Worm (Caenorhabditis elegans): ENCODE data around the gene nduv-2.

The nduv-2 gene

ce11 chrV:13645848-13646578, 20.6 kb upstream of the nduv-2 start (continued):
- TF ChIP-seq unc-130 (GFP tag; optimal IDR thresholded peaks at IDR 0.05) (no peak), cebp-2 (GFP tag; IDR thresholded peaks at IDR 0.05) (peak; percentile 91), xnd-1 (tag; optimal IDR thresholded peaks at IDR 0.05) (no peak), attf-6 (GFP tag; IDR thresholded peaks at IDR 0.05) (no peak), ceh-100 (GFP tag; IDR thresholded peaks at IDR 0.05) (no peak; the same call in 1 of the 2 replicates), sptf-2 (GFP tag; optimal IDR thresholded peaks at IDR 0.05) (no peak), rpc-1 (optimal IDR thresholded peaks at IDR 0.05) (no peak), rpc-1 (tag; optimal IDR thresholded peaks at IDR 0.05) (no peak), nfya-2 (GFP tag; IDR thresholded peaks at IDR 0.05) (0 out of 2 replicates have a peak, but pooled peaks have one; percentile 71), snpc-1.3 (tag; optimal IDR thresholded peaks at IDR 0.05; ENCODE audit: insufficient read depth) (no peak), B0336.3 (GFP tag; IDR thresholded peaks at IDR 0.05) (no peak), F49E8.2 (tag; optimal IDR thresholded peaks at IDR 0.05; ENCODE audit: insufficient read depth) (no peak), nhr-179 (tag; optimal IDR thresholded peaks at IDR 0.05) (no peak), tbp1 (GFP tag; optimal IDR thresholded peaks at IDR 0.05) (no peak), hrde-1 (tag; optimal IDR thresholded peaks at IDR 0.05; ENCODE audit: borderline replicate concordance) (no peak), egl-18 (GFP tag; IDR thresholded peaks at IDR 0.05) (no peak), athp-1 (tag; optimal IDR thresholded peaks at IDR 0.05) (no peak), lir-1 (GFP tag; conservative IDR thresholded peaks at IDR 0.05) (no peak), nfya-1 (tag; optimal IDR thresholded peaks at IDR 0.05; ENCODE audit: borderline replicate concordance, insufficient read depth) (no peak), chd-7 (tag; optimal IDR thresholded peaks at IDR 0.05) (no peak), ztf-28 (GFP tag; IDR thresholded peaks at IDR 0.05) (0 out of 2 replicates have a peak, but pooled peaks have one; percentile 68), ztf-3 (GFP tag; optimal IDR thresholded peaks at IDR 0.05) (no peak), F57A8.1 (GFP tag; optimal IDR thresholded peaks at IDR 0.05) (no peak), ceh-91 (GFP tag; IDR thresholded peaks at IDR 0.05) (peak; percentile 32; the same call in 1 of the 2 replicates), hmg-20 (GFP tag; IDR thresholded peaks at IDR 0.05) (no peak), F57C9.4 (tag; optimal IDR thresholded peaks at IDR 0.05) (no peak), ceh-58 (GFP tag; IDR thresholded peaks at IDR 0.05) (0 out of 2 replicates have a peak, but pooled peaks have one; percentile 4), C17E4.6 (GFP tag; IDR thresholded peaks at IDR 0.05) (no peak; the same call in 1 of the 2 replicates), madf-8 (GFP tag; conservative IDR thresholded peaks at IDR 0.05) (peak; percentile 43), egrh-3 (GFP tag; IDR thresholded peaks at IDR 0.05) (peak; percentile 100), T26A5.8 (tag; optimal IDR thresholded peaks at IDR 0.05) (no peak), Y56A3A.18 (GFP tag; IDR thresholded peaks at IDR 0.05) (no peak), ama-1 (optimal IDR thresholded peaks at IDR 0.05) (no peak), ama-1 (GFP tag; optimal IDR thresholded peaks at IDR 0.05) (no peak), tlf-1 (GFP tag; optimal IDR thresholded peaks at IDR 0.05) (no peak), B0261.1 (tag; optimal IDR thresholded peaks at IDR 0.05) (no peak), F39B2.1 (GFP tag; IDR thresholded peaks at IDR 0.05) (no peak), ztf-6 (GFP tag; IDR thresholded peaks at IDR 0.05) (no peak), lin-40 (tag; optimal IDR thresholded peaks at IDR 0.05) (no peak), F37B4.10 (GFP tag; IDR thresholded peaks at IDR 0.05) (no peak), ZK185.1 (tag; optimal IDR thresholded peaks at IDR 0.05; ENCODE audit: poor library complexity, severe bottlenecking) (no peak), zim-3 (tag; optimal IDR thresholded peaks at IDR 0.05) (no peak), ekl-4 (GFP tag; IDR thresholded peaks at IDR 0.05) (no peak), D2030.7 (GFP tag; IDR thresholded peaks at IDR 0.05) (peak; percentile 30), lsl-1 (GFP tag; optimal IDR thresholded peaks at IDR 0.05) (no peak), lin-54 (GFP tag; optimal IDR thresholded peaks at IDR 0.05) (peak; percentile 3), ztf-18 (tag; optimal IDR thresholded peaks at IDR 0.05) (no peak), K11D2.4 (GFP tag; IDR thresholded peaks at IDR 0.05) (peak; percentile 68; the same call in 1 of the 2 replicates)

All from whole organism, young adult.